Worm (Caenorhabditis elegans): ENCODE data around the gene W07G4.5.

- TF ChIP-seq nhr-237 (tag; optimal IDR thresholded peaks at IDR 0.05) (no peak), nhr-21 (tag; optimal IDR thresholded peaks at IDR 0.05) (no peak), nhr-23 (tag; optimal IDR thresholded peaks at IDR 0.05) (no peak), snpc-4 (tag; optimal IDR thresholded peaks at IDR 0.05) (no peak), elt-1 (tag; optimal IDR thresholded peaks at IDR 0.05) (no peak), zag-1 (tag; optimal IDR thresholded peaks at IDR 0.05) (no peak), mdl-1 (tag; optimal IDR thresholded peaks at IDR 0.05) (no peak), nhr-77 (tag; optimal IDR thresholded peaks at IDR 0.05) (no peak), Y55F3AM.14 (GFP tag; optimal IDR thresholded peaks at IDR 0.05) (no peak), ztf-11 (tag; optimal IDR thresholded peaks at IDR 0.05) (no peak), ceh-82 (tag; optimal IDR thresholded peaks at IDR 0.05) (no peak), unc-62 (GFP tag; optimal IDR thresholded peaks at IDR 0.05) (no peak)
Observed at ce11 chrV:13004374-13004773, 43.4 kb upstream of the W07G4.5 start.

Measured in whole organism, L2 larva.